Worm (Caenorhabditis elegans): Measurements from ENCODE around the gene clc-3.

DNA sequence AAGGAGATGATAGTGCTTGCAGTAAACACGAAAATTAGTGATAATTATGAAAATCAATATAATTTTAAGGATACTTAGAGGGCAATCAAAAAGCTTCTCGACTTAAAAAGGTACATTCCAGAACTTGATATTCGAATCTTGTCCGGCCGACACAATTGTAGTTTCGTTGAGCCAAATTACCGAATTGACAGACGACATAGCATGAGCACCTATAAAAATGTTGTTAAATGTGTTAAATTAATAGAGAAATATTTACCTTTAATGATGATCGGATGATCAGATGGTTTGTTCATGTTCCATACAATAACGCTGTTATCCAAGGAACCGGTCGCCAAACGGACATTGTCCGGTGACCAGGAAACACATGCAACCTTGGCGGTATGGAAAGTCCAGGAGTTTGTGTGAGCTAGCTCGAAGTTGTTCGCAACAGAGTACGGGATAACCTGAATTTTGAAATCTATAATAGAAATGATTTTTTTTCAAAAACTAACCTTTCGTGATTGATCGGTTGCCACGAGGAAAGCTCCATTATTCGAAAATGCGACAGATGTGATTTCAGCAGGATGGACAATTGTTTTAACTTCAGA, 34.3 kb upstream of the clc-3 start:
- TF ChIP-seq F13H6.1 (tag; optimal IDR thresholded peaks at IDR 0.05) (no peak), gmeb-1 (tag; optimal IDR thresholded peaks at IDR 0.05) (no peak), snpc-4 (tag; optimal IDR thresholded peaks at IDR 0.05) (no peak), alr-1 (tag; optimal IDR thresholded peaks at IDR 0.05) (no peak), R02D3.7 (tag; optimal IDR thresholded peaks at IDR 0.05) (no peak), nhr-25 (tag; optimal IDR thresholded peaks at IDR 0.05) (no peak)
